Fruit fly (Drosophila melanogaster): Measurements from ENCODE around the gene CG31709.

Gene CG31709

dm6 chr2L:9600772-9601171 lies 21.3 kb upstream of the CG31709 start, which contains the start of gene CG4382:
TSS of gene CG4382 (minus strand) at chr2L:9600872.
- no peak for TF ChIP-seq Dfd (GFP tag; optimal IDR thresholded peaks at IDR 0.05)

dm6 chr2L:9598390-9598789 lies 19.0 kb upstream of the CG31709 start:
- TF ChIP-seq CG9705 (GFP tag; optimal IDR thresholded peaks at IDR 0.05) (no peak), N (GFP tag; optimal IDR thresholded peaks at IDR 0.05) (no peak), foxo (GFP tag; optimal IDR thresholded peaks at IDR 0.05) (peak in 1 of 2 experiments; percentile 19), sv (GFP tag; optimal IDR thresholded peaks at IDR 0.05) (peak; percentile 24), h (GFP tag; optimal IDR thresholded peaks at IDR 0.05) (peak; percentile 6)

DNA sequence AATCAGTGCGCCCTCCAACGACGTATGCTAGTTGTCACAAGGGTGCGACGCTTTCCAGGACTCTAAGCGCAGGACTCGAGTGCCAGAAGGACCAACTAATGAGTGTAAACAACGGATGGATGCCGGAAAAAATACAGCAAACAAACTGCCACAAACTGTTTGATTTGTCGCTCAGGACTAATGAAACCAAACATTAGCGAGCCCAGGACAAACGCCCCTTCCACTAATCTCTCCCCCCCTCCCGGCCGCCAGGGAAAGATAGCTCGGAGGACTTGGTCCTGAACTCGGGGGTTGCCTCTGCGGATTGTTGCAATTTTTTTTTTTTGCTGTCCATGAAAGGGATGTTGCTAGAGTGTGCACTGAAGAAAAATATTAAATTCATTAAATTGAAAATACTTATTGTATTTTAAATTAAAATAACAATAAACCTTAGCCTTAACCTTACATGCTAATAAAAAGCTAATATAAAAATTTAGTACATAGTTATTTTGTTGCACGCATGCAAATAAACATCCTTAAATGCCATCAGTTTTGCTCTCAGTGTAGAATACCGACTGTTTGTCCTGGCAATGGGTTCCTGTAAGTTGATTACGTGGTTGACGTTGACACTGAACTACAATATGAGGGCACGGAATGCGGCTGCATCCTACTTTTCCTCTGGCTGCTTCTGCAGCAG lies 15.3 kb upstream of the CG31709 start:
- TF ChIP-seq tai (GFP tag; optimal IDR thresholded peaks at IDR 0.05) = no peak
- peak in 1 of 2 experiments; percentile 6 for TF ChIP-seq foxo (GFP tag; optimal IDR thresholded peaks at IDR 0.05)
- no peak for TF ChIP-seq Jra (GFP tag; optimal IDR thresholded peaks at IDR 0.05)
- peak; percentile 21 for TF ChIP-seq Sp1 (GFP tag; optimal IDR thresholded peaks at IDR 0.05)

DNA sequence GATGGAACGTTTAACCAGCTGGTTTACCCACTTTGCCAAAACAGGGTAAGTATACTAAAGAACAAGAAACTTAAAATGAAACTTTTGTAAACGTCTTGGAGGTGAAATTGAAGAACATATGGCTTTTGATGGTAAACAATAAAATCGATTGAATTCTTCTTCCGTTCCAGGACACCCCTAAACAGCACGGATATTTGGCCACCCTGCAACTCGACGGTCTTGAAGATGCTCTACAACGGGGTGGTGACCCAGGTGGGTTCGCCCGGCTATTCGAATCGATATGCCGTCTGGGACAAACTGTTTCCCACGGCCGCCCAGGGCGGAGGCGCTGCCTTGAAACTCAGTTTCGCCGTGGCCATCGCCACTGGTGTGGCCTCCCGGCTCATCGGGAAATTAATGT lies 11.7 kb upstream of the CG31709 start:
- TF ChIP-seq pan (optimal IDR thresholded peaks at IDR 0.05) = no peak
- TF ChIP-seq Mio (GFP tag; optimal IDR thresholded peaks at IDR 0.05) = no peak
- TF ChIP-seq foxo (GFP tag; optimal IDR thresholded peaks at IDR 0.05) = no peak

- TF ChIP-seq Sp1 (GFP tag; optimal IDR thresholded peaks at IDR 0.05) (no peak), dmrt93B (GFP tag; optimal IDR thresholded peaks at IDR 0.05) (no peak), lola (GFP tag; optimal IDR thresholded peaks at IDR 0.05) (no peak), Mio (GFP tag; optimal IDR thresholded peaks at IDR 0.05) (no peak), psq (GFP tag; optimal IDR thresholded peaks at IDR 0.05) (no peak), OdsH (GFP tag; optimal IDR thresholded peaks at IDR 0.05) (no peak), br (GFP tag; optimal IDR thresholded peaks at IDR 0.05) (no peak), CG32264 (GFP tag; optimal IDR thresholded peaks at IDR 0.05) (no peak), CG9705 (GFP tag; optimal IDR thresholded peaks at IDR 0.05) (no peak), fru (GFP tag; optimal IDR thresholded peaks at IDR 0.05) (no peak)
Measured at dm6 chr2L:9589176-9589575, 9.7 kb upstream of the CG31709 start, which contains the start of gene CG3841. TSS of gene CG3841 (plus strand) at chr2L:9589476.

DNA sequence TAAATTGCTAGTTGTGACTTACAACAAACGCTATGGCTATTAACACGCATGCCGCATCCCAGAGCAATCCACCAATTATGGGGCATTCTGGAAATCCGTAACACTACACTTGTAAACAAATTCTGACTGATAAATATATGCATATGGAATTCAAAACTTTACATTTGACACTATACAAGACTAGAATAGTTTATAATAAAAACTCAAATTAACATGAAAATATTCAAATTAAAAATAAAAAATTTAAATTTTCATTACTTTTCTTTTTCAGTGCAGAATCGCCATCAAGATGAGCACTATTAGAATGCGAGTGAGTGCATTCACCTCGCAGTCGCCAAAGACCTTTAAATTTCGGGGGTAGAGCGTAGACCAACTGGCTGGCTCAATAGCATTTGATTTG lies 6.5 kb upstream of the CG31709 start:
- TF ChIP-seq Rel (GFP tag; optimal IDR thresholded peaks at IDR 0.05) (no peak), Rel (tag; optimal IDR thresholded peaks at IDR 0.05) (no peak), tai (GFP tag; optimal IDR thresholded peaks at IDR 0.05) (no peak), GATAd (GFP tag; optimal IDR thresholded peaks at IDR 0.05) (no peak)

dm6 chr2L:9584098-9584703 lies 4.8 kb upstream of the CG31709 start:
- no peak for TF ChIP-seq lola (GFP tag; optimal IDR thresholded peaks at IDR 0.05)
- TF ChIP-seq dl (GFP tag; optimal IDR thresholded peaks at IDR 0.05; ENCODE audit: insufficient read depth in 1 of 2, partially characterized antibody in 2 of 2) = no peak
- no peak for TF ChIP-seq pan (optimal IDR thresholded peaks at IDR 0.05)
- no peak for TF ChIP-seq ey (GFP tag; optimal IDR thresholded peaks at IDR 0.05)
- no peak for TF ChIP-seq jim (GFP tag; optimal IDR thresholded peaks at IDR 0.05)
- TF ChIP-seq HLH106 (tag; optimal IDR thresholded peaks at IDR 0.05) = no peak
- TF ChIP-seq woc (GFP tag; optimal IDR thresholded peaks at IDR 0.05) = no peak
- TF ChIP-seq tai (GFP tag; optimal IDR thresholded peaks at IDR 0.05) = no peak
- no peak for TF ChIP-seq usp (GFP tag; optimal IDR thresholded peaks at IDR 0.05)
- no peak for TF ChIP-seq N (GFP tag; optimal IDR thresholded peaks at IDR 0.05)
- no peak for TF ChIP-seq Rel (GFP tag; optimal IDR thresholded peaks at IDR 0.05)
- no peak for TF ChIP-seq Rel (tag; optimal IDR thresholded peaks at IDR 0.05)
- TF ChIP-seq foxo (GFP tag; optimal IDR thresholded peaks at IDR 0.05) = no peak
- TF ChIP-seq h (GFP tag; optimal IDR thresholded peaks at IDR 0.05) = no peak
- TF ChIP-seq Abd-B (GFP tag; optimal IDR thresholded peaks at IDR 0.05) = no peak
- no peak for TF ChIP-seq Mio (GFP tag; optimal IDR thresholded peaks at IDR 0.05)
- TF ChIP-seq CG9705 (GFP tag; optimal IDR thresholded peaks at IDR 0.05) = no peak

Measured in whole organism, wandering third instar larva.